Worm (Caenorhabditis elegans): ENCODE results near the gene C05D9.3.

The C05D9.3 gene

DNA sequence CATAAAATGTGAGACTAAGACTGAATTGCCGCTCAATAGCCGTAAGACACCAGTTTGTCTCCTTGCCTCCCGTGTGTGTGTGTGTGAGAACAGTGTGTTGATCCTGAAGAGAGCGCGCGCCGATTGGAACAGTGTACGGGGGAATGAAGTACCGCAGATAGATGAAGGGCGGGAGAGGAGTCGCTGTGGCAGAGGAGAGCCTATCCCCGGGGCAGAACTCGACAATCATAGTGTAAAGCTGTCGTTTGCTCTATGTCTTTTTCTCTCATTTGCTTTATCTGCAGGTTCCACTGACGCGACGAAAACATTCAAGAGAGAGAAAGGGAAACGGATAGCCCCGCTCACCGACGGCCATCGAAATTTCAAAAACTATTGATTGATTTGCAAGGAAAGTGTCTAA, 29.8 kb upstream of the C05D9.3 start:
- TF ChIP-seq hlh-4 (tag; optimal IDR thresholded peaks at IDR 0.05) (no peak), mdl-1 (tag; optimal IDR thresholded peaks at IDR 0.05) (peak in 1 of 2 experiments; percentile 2), lin-14 (GFP tag; optimal IDR thresholded peaks at IDR 0.05) (peak; percentile 63), ceh-8 (GFP tag; optimal IDR thresholded peaks at IDR 0.05) (no peak), lsy-2 (tag; optimal IDR thresholded peaks at IDR 0.05) (peak in 1 of 2 experiments; percentile 10), nhr-71 (tag; optimal IDR thresholded peaks at IDR 0.05) (peak; percentile 17), skn-1 (tag; optimal IDR thresholded peaks at IDR 0.05) (peak; percentile 16), rnt-1 (tag; optimal IDR thresholded peaks at IDR 0.05) (peak; percentile 59), dsc-1 (tag; optimal IDR thresholded peaks at IDR 0.05) (peak; percentile 44), unc-30 (tag; optimal IDR thresholded peaks at IDR 0.05) (no peak), isw-1 (GFP tag; IDR thresholded peaks at IDR 0.05) (no peak), nhr-19 (GFP tag; conservative IDR thresholded peaks at IDR 0.05) (peak; percentile 17; the same call in 1 of the 2 replicates), snu-23 (GFP tag; optimal IDR thresholded peaks at IDR 0.05) (peak; percentile 7), egl-13 (tag; optimal IDR thresholded peaks at IDR 0.05) (no peak)

ce11 chrX:1085000-1085399, 26.7 kb upstream of the C05D9.3 start:
- TF ChIP-seq zag-1 (tag; optimal IDR thresholded peaks at IDR 0.05) = no peak

DNA sequence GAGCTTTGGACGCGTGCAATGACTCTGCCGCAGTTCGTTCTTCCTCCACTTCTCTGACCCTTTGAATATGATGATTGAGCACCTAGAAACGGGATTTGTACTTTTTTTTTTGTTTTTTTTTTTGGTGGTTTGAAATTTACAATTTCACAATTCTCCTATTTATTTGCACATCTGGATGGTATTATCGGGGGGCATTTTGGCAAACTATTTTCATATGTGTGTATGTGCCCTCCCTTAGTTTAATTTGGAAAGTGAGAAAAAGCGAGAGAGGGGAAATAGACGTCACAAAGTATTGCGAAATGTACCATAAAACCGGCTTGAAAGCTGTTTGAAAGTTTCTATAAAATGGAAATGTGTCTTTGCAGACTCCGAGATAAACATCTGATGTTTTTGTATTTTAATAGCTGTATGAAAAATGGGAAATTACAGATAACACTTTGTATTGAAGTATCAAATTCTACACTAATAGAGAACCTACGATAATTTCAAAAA, 25.3 kb upstream of the C05D9.3 start:
- TF ChIP-seq fkh-4 (tag; optimal IDR thresholded peaks at IDR 0.05; ENCODE audit: borderline replicate concordance) = peak; percentile 93
- TF ChIP-seq zip-4 (GFP tag; optimal IDR thresholded peaks at IDR 0.05) = peak; percentile 38
- TF ChIP-seq skn-1 (tag; optimal IDR thresholded peaks at IDR 0.05) = peak; percentile 57
- no peak for TF ChIP-seq nhr-71 (tag; optimal IDR thresholded peaks at IDR 0.05)
- TF ChIP-seq lsy-2 (tag; optimal IDR thresholded peaks at IDR 0.05) = peak in 1 of 2 experiments; percentile 8
- no peak for TF ChIP-seq Y116A8C.19 (tag; optimal IDR thresholded peaks at IDR 0.05; ENCODE audit: borderline replicate concordance)
- no peak for TF ChIP-seq nhr-237 (tag; optimal IDR thresholded peaks at IDR 0.05)
- peak; percentile 97 for TF ChIP-seq dsc-1 (tag; optimal IDR thresholded peaks at IDR 0.05)
- TF ChIP-seq lin-14 (GFP tag; optimal IDR thresholded peaks at IDR 0.05) = peak; percentile 22

DNA sequence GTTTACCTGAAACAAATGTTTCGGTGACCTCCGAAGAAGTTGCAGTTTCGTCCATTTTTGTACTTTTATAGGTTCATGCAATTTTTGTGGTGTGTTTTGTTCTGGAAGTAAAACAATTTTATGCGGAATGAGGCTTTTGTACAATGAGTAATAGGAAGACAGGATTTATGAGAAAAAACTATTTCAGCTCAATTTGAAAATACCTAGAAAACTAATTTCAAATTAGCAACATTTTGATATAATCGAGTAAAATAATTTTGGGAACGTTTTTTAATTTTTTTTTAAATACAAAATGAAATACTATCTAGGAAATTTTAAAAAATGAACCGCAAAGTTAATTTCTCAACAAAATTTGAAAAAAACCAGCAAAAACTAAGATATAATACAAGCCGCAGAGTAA, 23.7 kb upstream of the C05D9.3 start, which contains the start of gene rei-2:
TSS of gene rei-2 (minus strand) at position 101 of the 400 bp plus-strand sequence.
- TF ChIP-seq aha-1 (tag; optimal IDR thresholded peaks at IDR 0.05) (no peak), skn-1 (tag; optimal IDR thresholded peaks at IDR 0.05) (no peak), jun-1 (tag; optimal IDR thresholded peaks at IDR 0.05) (no peak), nhr-47 (tag; optimal IDR thresholded peaks at IDR 0.05) (no peak), ceh-63 (GFP tag; optimal IDR thresholded peaks at IDR 0.05) (no peak), nhr-237 (tag; optimal IDR thresholded peaks at IDR 0.05) (no peak), blmp-1 (tag; optimal IDR thresholded peaks at IDR 0.05) (no peak), ceh-82 (tag; optimal IDR thresholded peaks at IDR 0.05) (no peak), elt-2 (tag; optimal IDR thresholded peaks at IDR 0.05) (no peak), vab-15 (tag; optimal IDR thresholded peaks at IDR 0.05) (no peak), Y116A8C.19 (tag; optimal IDR thresholded peaks at IDR 0.05; ENCODE audit: borderline replicate concordance) (no peak), unc-86 (tag; optimal IDR thresholded peaks at IDR 0.05) (no peak)

- TF ChIP-seq hlh-4 (tag; optimal IDR thresholded peaks at IDR 0.05) (no peak), ama-1 (optimal IDR thresholded peaks at IDR 0.05) (no peak), isw-1 (GFP tag; IDR thresholded peaks at IDR 0.05) (no peak), ceh-82 (tag; optimal IDR thresholded peaks at IDR 0.05) (no peak), efl-3 (GFP tag; optimal IDR thresholded peaks at IDR 0.05) (no peak), C16A3.4 (tag; optimal IDR thresholded peaks at IDR 0.05) (no peak), Y116A8C.19 (tag; optimal IDR thresholded peaks at IDR 0.05; ENCODE audit: borderline replicate concordance) (no peak), snpc-4 (tag; optimal IDR thresholded peaks at IDR 0.05) (no peak), irx-1 (tag; optimal IDR thresholded peaks at IDR 0.05) (no peak), nhr-90 (tag; optimal IDR thresholded peaks at IDR 0.05; ENCODE audit: poor library complexity) (no peak), fkh-8 (tag; optimal IDR thresholded peaks at IDR 0.05) (no peak), mdl-1 (tag; optimal IDR thresholded peaks at IDR 0.05) (no peak), xbp-1 (tag; optimal IDR thresholded peaks at IDR 0.05) (no peak), grh-1 (GFP tag; IDR thresholded peaks at IDR 0.05) (no peak), unc-30 (tag; optimal IDR thresholded peaks at IDR 0.05) (no peak), dpl-1 (GFP tag; optimal IDR thresholded peaks at IDR 0.05) (no peak), zip-4 (GFP tag; optimal IDR thresholded peaks at IDR 0.05) (no peak), skn-1 (tag; optimal IDR thresholded peaks at IDR 0.05) (no peak), nhr-77 (tag; optimal IDR thresholded peaks at IDR 0.05) (no peak), lin-14 (GFP tag; optimal IDR thresholded peaks at IDR 0.05) (no peak)
Observed at ce11 chrX:1089133-1089532, 22.6 kb upstream of the C05D9.3 start.
